Fruit fly (Drosophila melanogaster): ENCODE measurements around the gene CG12502.
A peak's percentile ranks its signal among the peaks of the same experiment; 100 is the strongest.

CG12502 gene

dm6 chr3L:820332-820731 lies 44.9 kb upstream of the CG12502 start (continued):
- TF ChIP-seq CG2875 (GFP tag; optimal IDR thresholded peaks at IDR 0.05), result peak; percentile 75
- peak; percentile 58 for TF ChIP-seq gsb-n (tag; optimal IDR thresholded peaks at IDR 0.05)
- TF ChIP-seq CG5245 (GFP tag; optimal IDR thresholded peaks at IDR 0.05), result peak; percentile 41
- peak; percentile 74 for TF ChIP-seq Xbp1 (GFP tag; optimal IDR thresholded peaks at IDR 0.05)
- peak; percentile 79 for TF ChIP-seq Optix (GFP tag; IDR thresholded peaks at IDR 0.05)
- peak; percentile 72 for TF ChIP-seq sens-2 (GFP tag; IDR thresholded peaks at IDR 0.05)
- peak; percentile 17; the same call in 1 of the 2 replicates for TF ChIP-seq ro (GFP tag; IDR thresholded peaks at IDR 0.05)
- TF ChIP-seq CG1832 (GFP tag; optimal IDR thresholded peaks at IDR 0.05), result no peak
- peak; percentile 46 for TF ChIP-seq Mad (GFP tag; optimal IDR thresholded peaks at IDR 0.05)
- no peak for TF ChIP-seq luna (GFP tag; optimal IDR thresholded peaks at IDR 0.05)
- TF ChIP-seq CG8281 (tag; optimal IDR thresholded peaks at IDR 0.05), result no peak
- peak; percentile 58 for TF ChIP-seq CG31224 (GFP tag; IDR thresholded peaks at IDR 0.05)
- TF ChIP-seq fd3F (GFP tag; optimal IDR thresholded peaks at IDR 0.05), result peak; percentile 30
- peak; percentile 14 for TF ChIP-seq Mes4 (GFP tag; optimal IDR thresholded peaks at IDR 0.05)
- peak; percentile 68 for TF ChIP-seq lbe (GFP tag; optimal IDR thresholded peaks at IDR 0.05)
- peak; percentile 57 for TF ChIP-seq Max (GFP tag; optimal IDR thresholded peaks at IDR 0.05)
- no peak for TF ChIP-seq lov (optimal IDR thresholded peaks at IDR 0.05)
- no peak for TF ChIP-seq lov (GFP tag; IDR thresholded peaks at IDR 0.05)
- TF ChIP-seq CG1647 (GFP tag; optimal IDR thresholded peaks at IDR 0.05), result peak; percentile 28
- peak; percentile 61 for TF ChIP-seq CG12219 (GFP tag; optimal IDR thresholded peaks at IDR 0.05)
- peak; percentile 60 for TF ChIP-seq CG10462 (GFP tag; optimal IDR thresholded peaks at IDR 0.05)
- TF ChIP-seq hkb (optimal IDR thresholded peaks at IDR 0.05), result no peak
- TF ChIP-seq hkb (GFP tag; IDR thresholded peaks at IDR 0.05), result peak; percentile 89
- peak; percentile 28; the same call in 1 of the 2 replicates for TF ChIP-seq CG4404 (GFP tag; IDR thresholded peaks at IDR 0.05)
- peak; percentile 77 for TF ChIP-seq fd96Cb (tag; optimal IDR thresholded peaks at IDR 0.05)
- TF ChIP-seq CG13296 (GFP tag; optimal IDR thresholded peaks at IDR 0.05), result peak; percentile 69
- peak; percentile 81 for TF ChIP-seq CG2678 (tag; optimal IDR thresholded peaks at IDR 0.05)
- TF ChIP-seq Hand (GFP tag; optimal IDR thresholded peaks at IDR 0.05), result no peak
- TF ChIP-seq CG2120 (GFP tag; optimal IDR thresholded peaks at IDR 0.05), result peak; percentile 17
- TF ChIP-seq p53 (GFP tag; optimal IDR thresholded peaks at IDR 0.05), result no peak
- peak; percentile 20 for TF ChIP-seq psq (GFP tag; optimal IDR thresholded peaks at IDR 0.05)
- TF ChIP-seq slp2 (GFP tag; optimal IDR thresholded peaks at IDR 0.05), result no peak
- peak; percentile 80 for TF ChIP-seq H15 (GFP tag; IDR thresholded peaks at IDR 0.05)
- no peak for TF ChIP-seq Tbp (GFP tag; optimal IDR thresholded peaks at IDR 0.05)
- TF ChIP-seq dan (GFP tag; IDR thresholded peaks at IDR 0.05), result no peak
- peak; percentile 42 for TF ChIP-seq Chrac-16 (GFP tag; optimal IDR thresholded peaks at IDR 0.05)
- peak; percentile 20 for TF ChIP-seq Nf-YB (GFP tag; optimal IDR thresholded peaks at IDR 0.05)
- no peak for TF ChIP-seq ato (GFP tag; IDR thresholded peaks at IDR 0.05; ENCODE audit: partially characterized antibody)
- TF ChIP-seq CoRest (tag; optimal IDR thresholded peaks at IDR 0.05), result peak; percentile 74
- no peak for TF ChIP-seq stwl (tag; optimal IDR thresholded peaks at IDR 0.05)
- no peak for TF ChIP-seq knrl (GFP tag; IDR thresholded peaks at IDR 0.05; ENCODE audit: partially characterized antibody)
- peak; percentile 34 for TF ChIP-seq sug (tag; optimal IDR thresholded peaks at IDR 0.05)
- TF ChIP-seq caup (GFP tag; optimal IDR thresholded peaks at IDR 0.05; ENCODE audit: severe bottlenecking), result peak; percentile 13
- TF ChIP-seq nmo (GFP tag; optimal IDR thresholded peaks at IDR 0.05), result peak; percentile 72
- peak; percentile 78 for TF ChIP-seq CG7839 (tag; optimal IDR thresholded peaks at IDR 0.05)
- TF ChIP-seq CG13894 (tag; optimal IDR thresholded peaks at IDR 0.05), result no peak
- peak; percentile 0 for TF ChIP-seq CG11398 (GFP tag; optimal IDR thresholded peaks at IDR 0.05)
- TF ChIP-seq dmrt11E (tag; optimal IDR thresholded peaks at IDR 0.05), result peak; percentile 45
- peak; percentile 48 for TF ChIP-seq CG18619 (GFP tag; optimal IDR thresholded peaks at IDR 0.05)
- peak; percentile 51 for TF ChIP-seq kah (GFP tag; optimal IDR thresholded peaks at IDR 0.05)
- no peak for TF ChIP-seq btn (GFP tag; optimal IDR thresholded peaks at IDR 0.05)
